Worm (Caenorhabditis elegans) whole organism, late embryonic: ENCODE results near the gene C27D6.3.

Source experiments
- F13H6.1 ChIP-seq: sonication (generic microtip); optimal IDR thresholded peaks from 2 replicates; lab custom pipeline; 2016; ENCODE audit warnings: missing genetic modification characterization, missing compliant biosample characterization
- K02D7.2 ChIP-seq: sonication (generic microtip); optimal IDR thresholded peaks from 2 replicates; lab custom pipeline; 2017; ENCODE audit warnings: mild to moderate bottlenecking, missing genetic modification characterization, missing compliant biosample characterization
- ama-1 ChIP-seq: fragments of 150-350 bp; optimal IDR thresholded peaks from 2 replicates; lab custom pipeline; 2014
- ceh-19 ChIP-seq: fragments of 200-800 bp; sonication (Bioruptor generic); optimal IDR thresholded peaks from 2 replicates; lab custom pipeline; 2018; ENCODE audit warnings: mild to moderate bottlenecking, missing genetic modification characterization, missing compliant biosample characterization
- ceh-34 ChIP-seq: sonication (generic microtip); optimal IDR thresholded peaks from 2 replicates; lab custom pipeline; 2016; ENCODE audit warnings: mild to moderate bottlenecking, missing genetic modification characterization, missing compliant biosample characterization
- ceh-48 ChIP-seq: sonication (generic microtip); optimal IDR thresholded peaks from 2 replicates; lab custom pipeline; 2016; ENCODE audit warnings: missing genetic modification characterization, inconsistent platforms, missing compliant biosample characterization
- che-1 ChIP-seq: sonication (generic microtip); optimal IDR thresholded peaks from 2 replicates; lab custom pipeline; 2016; ENCODE audit warnings: mild to moderate bottlenecking, missing genetic modification characterization, missing compliant biosample characterization
- dmd-4 ChIP-seq: sonication (generic microtip); optimal IDR thresholded peaks from 2 replicates; lab custom pipeline; 2016; ENCODE audit warnings: borderline replicate concordance, missing genetic modification characterization, missing compliant biosample characterization
- elt-2 ChIP-seq: sonication (generic microtip); optimal IDR thresholded peaks from 2 replicates; lab custom pipeline; 2016; ENCODE audit warnings: missing genetic modification reagents, missing genetic modification characterization, missing compliant biosample characterization
- fax-1 ChIP-seq: sonication (generic microtip); optimal IDR thresholded peaks from 2 replicates; lab custom pipeline; 2016; ENCODE audit warnings: missing genotype, missing genetic modification characterization, missing compliant biosample characterization
- lin-11 ChIP-seq: fragments of 200-800 bp; sonication (Bioruptor generic); optimal IDR thresholded peaks from 2 replicates; lab custom pipeline; 2018; ENCODE audit warnings: mild to moderate bottlenecking, missing genetic modification characterization, missing compliant biosample characterization
- npax-4 ChIP-seq: sonication (generic microtip); optimal IDR thresholded peaks from 2 replicates; lab custom pipeline; 2016; ENCODE audit warnings: missing genetic modification characterization, missing compliant biosample characterization
- pat-9 ChIP-seq: fragments of 200-800 bp; sonication (Bioruptor generic); optimal IDR thresholded peaks from 2 replicates; lab custom pipeline; 2018; ENCODE audit warnings: mild to moderate bottlenecking, missing genetic modification characterization, moderate library complexity, missing compliant biosample characterization

DNA sequence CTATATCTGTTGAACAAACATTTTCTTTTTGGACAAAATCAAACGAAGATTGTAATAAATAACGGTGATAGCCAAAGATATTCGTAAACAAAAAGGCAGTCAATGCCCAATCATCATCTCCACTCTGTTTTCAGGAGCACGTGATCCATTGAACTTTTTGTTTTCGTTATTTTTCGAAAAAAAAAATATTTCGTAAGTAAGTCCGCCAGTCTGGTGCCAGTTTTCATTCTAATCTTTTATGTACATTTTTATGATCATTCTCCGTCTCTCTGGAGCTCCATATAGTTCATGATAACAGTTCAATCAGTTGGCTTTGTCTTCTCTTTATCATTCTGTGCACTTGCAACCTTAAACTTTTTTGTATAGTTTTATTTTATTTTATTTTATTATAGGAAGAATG, 28.7 kb upstream of the C27D6.3 start, which contains the start of gene ampd-1:
- TF ChIP-seq ceh-34 (tag; lab: Kevin White, UChicago) (no peak), ama-1 (no peak), ceh-48 (tag; lab: Kevin White, UChicago) (no peak), che-1 (tag; lab: Kevin White, UChicago) (no peak), K02D7.2 (tag; lab: Kevin White, UChicago) (no peak), ceh-19 (GFP tag; lab: Kevin White, UChicago) (no peak), fax-1 (tag; lab: Kevin White, UChicago) (no peak), F13H6.1 (tag; lab: Kevin White, UChicago) (no peak), dmd-4 (tag; lab: Kevin White, UChicago) (no peak), lin-11 (tag; lab: Kevin White, UChicago) (no peak), elt-2 (peak; percentile 84), npax-4 (no peak), pat-9 (no peak)
